Worm (Caenorhabditis elegans) whole organism, L4/young adult: ENCODE data around the gene Y34B4A.4.

Experiments
- W03F9.2 ChIP-seq: fragments of 150-350 bp; optimal IDR thresholded peaks from 2 replicates; lab custom pipeline; 2014; ENCODE audit warnings: missing biosample characterization, missing genetic modification characterization
- dao-5 ChIP-seq: sonication (generic microtip); optimal IDR thresholded peaks from 2 replicates; lab custom pipeline; 2016; ENCODE audit warnings: missing genotype, missing genetic modification characterization, moderate library complexity, missing compliant biosample characterization

- TF ChIP-seq dao-5 (no peak), W03F9.2 (no peak)
Measured at ce11 chrX:5256999-5257398, 7.1 kb upstream of the Y34B4A.4 start, which contains the start of gene nspg-12.
